Fruit fly (Drosophila melanogaster): ENCODE measurements around the gene pxb.

DNA sequence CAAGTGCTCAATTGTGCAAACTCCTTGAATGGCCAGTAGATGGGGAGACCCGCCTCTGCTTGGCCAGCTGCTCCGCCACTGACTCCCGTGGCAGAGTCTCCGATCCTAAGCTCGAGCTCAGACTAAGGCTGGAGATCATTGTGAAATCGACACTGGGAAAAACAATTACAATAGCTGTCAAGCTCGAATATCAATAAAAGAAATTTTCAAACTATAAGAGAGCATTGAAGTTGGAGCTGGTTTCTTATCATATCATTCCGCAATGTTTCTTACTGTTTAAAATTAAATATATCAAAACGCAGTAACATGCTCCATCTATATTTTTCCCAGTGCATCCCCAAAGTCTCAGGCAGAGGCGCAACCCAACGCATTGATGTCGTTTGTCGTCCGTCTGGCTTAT is 23.2 kb upstream of the pxb start:
- no peak for TF ChIP-seq CG8478 (optimal IDR thresholded peaks at IDR 0.05)
- no peak for TF ChIP-seq CTCF (optimal IDR thresholded peaks at IDR 0.05)
